Worm (Caenorhabditis elegans): ENCODE results near the gene W06G6.11.

DNA sequence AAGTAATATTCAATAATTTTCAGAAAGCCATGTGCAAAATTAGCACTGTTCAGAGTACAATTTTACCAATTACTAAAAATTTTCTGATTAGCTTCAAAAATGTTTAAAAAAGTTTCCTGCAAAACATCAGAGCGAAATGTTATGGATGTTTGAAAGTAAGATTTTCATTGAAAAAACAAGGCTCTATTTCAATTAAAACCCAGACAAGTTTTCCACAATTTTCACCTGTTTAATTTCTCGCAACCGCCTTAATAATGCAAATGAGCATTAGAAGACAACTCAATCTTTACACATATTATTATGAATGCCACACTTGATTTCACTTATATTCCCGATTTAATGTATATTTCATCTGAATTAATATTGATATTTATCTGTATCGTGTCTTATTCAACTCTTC, 45.4 kb upstream of the W06G6.11 start, which contains the start of gene srz-101:
- TF ChIP-seq cog-1 (tag; optimal IDR thresholded peaks at IDR 0.05) (no peak), med-1 (GFP tag; optimal IDR thresholded peaks at IDR 0.05; ENCODE audit: insufficient read depth) (no peak), T22C8.4 (GFP tag; IDR thresholded peaks at IDR 0.05) (no peak), ztf-29 (GFP tag; IDR thresholded peaks at IDR 0.05) (no peak), klf-2 (GFP tag; conservative IDR thresholded peaks at IDR 0.05) (no peak), ref-1 (GFP tag; conservative IDR thresholded peaks at IDR 0.05) (no peak), tab-1 (GFP tag; IDR thresholded peaks at IDR 0.05) (no peak), flt-1 (GFP tag; IDR thresholded peaks at IDR 0.05) (no peak)

Measured in whole organism, midembryonic.